Worm (Caenorhabditis elegans) whole organism, L1 larva: ENCODE measurements around the gene pud-3.

Experiments used
- C34B4.2 ChIP-seq: sonication (generic microtip); optimal IDR thresholded peaks from 2 replicates; lab custom pipeline; 2017; ENCODE audit warnings: mild to moderate bottlenecking, missing genetic modification characterization, missing compliant biosample characterization
- F16B12.6 ChIP-seq: fragments of 150-350 bp; optimal IDR thresholded peaks from 2 replicates; lab custom pipeline; 2014; ENCODE audit warnings: missing biosample characterization, missing genetic modification characterization
- Y116A8C.19 ChIP-seq: sonication (generic microtip); optimal IDR thresholded peaks from 2 replicates; lab custom pipeline; 2016; ENCODE audit warnings: missing compliant biosample characterization, missing genetic modification characterization, borderline replicate concordance
- alr-1 ChIP-seq: fragments of 200-800 bp; sonication (Bioruptor generic); optimal IDR thresholded peaks from 2 replicates; lab custom pipeline; 2018; ENCODE audit warnings: borderline replicate concordance, mild to moderate bottlenecking, missing genetic modification characterization, missing compliant biosample characterization
- blmp-1 ChIP-seq: fragments of 150-350 bp; optimal IDR thresholded peaks from 2 replicates; lab custom pipeline; 2014; ENCODE audit warnings: missing biosample characterization, missing genetic modification characterization
- ceh-90 ChIP-seq: sonication (generic microtip); optimal IDR thresholded peaks from 2 replicates; lab custom pipeline; 2016; ENCODE audit warnings: missing genetic modification characterization, missing compliant biosample characterization
- ces-1 ChIP-seq: fragments of 150-350 bp; optimal IDR thresholded peaks from 2 replicates; lab custom pipeline; 2014; ENCODE audit warnings: missing biosample characterization, missing genetic modification reagents, missing genetic modification characterization
- dpl-1 ChIP-seq, 3 experiments: fragments of 150-350 bp in 2 of 3; sonication (generic microtip) in 1 of 3; optimal IDR thresholded peaks; 2 replicates each; lab custom pipeline; 2014 to 2017; ENCODE audit warnings: missing biosample characterization in 3 of 3, missing genetic modification characterization in 3 of 3, missing genetic modification reagents in 3 of 3
- dsc-1 ChIP-seq: sonication (generic microtip); optimal IDR thresholded peaks from 2 replicates; lab custom pipeline; 2016; ENCODE audit warnings: mild to moderate bottlenecking, missing genetic modification characterization, missing compliant biosample characterization
- efl-1 ChIP-seq, 4 experiments: fragments of 150-350 bp; optimal IDR thresholded peaks in 3 of 4; peaks in 1 of 4; 1 replicate in 1 of 4; 2 replicates in 3 of 4; lab custom pipeline; 2014; ENCODE audit warnings: missing biosample characterization in 2 of 4, missing genetic modification characterization in 2 of 4, missing genetic modification reagents in 2 of 4
- elt-3 ChIP-seq, 6 experiments: fragments of 150-350 bp in 1 of 6; sonication (generic microtip); optimal IDR thresholded peaks; 2 replicates each; lab custom pipeline; 2017 to 2018; ENCODE audit warnings: missing biosample characterization in 6 of 6, missing genetic modification characterization in 6 of 6, inconsistent platforms in 1 of 6
- fkh-10 ChIP-seq: sonication (generic microtip); optimal IDR thresholded peaks from 2 replicates; lab custom pipeline; 2017; ENCODE audit warnings: missing biosample characterization, missing genetic modification reagents, missing genetic modification characterization
- fkh-4 ChIP-seq: sonication (generic microtip); optimal IDR thresholded peaks from 2 replicates; lab custom pipeline; 2016; ENCODE audit warnings: missing compliant biosample characterization, missing genetic modification characterization, borderline replicate concordance
- grh-1 ChIP-seq: fragments of 200-800 bp; sonication (Bioruptor generic); IDR thresholded peaks from 2 replicates; pipeline ENCODE4 v1.3.6; 2022; ENCODE audit warnings: missing genetic modification reagents, missing genetic modification characterization, missing compliant biosample characterization
- hlh-17 ChIP-seq: fragments of 200-800 bp; sonication (Bioruptor generic); optimal IDR thresholded peaks from 2 replicates; lab custom pipeline; 2018; ENCODE audit warnings: missing genetic modification characterization, mild to moderate bottlenecking, missing compliant biosample characterization, moderate library complexity, borderline replicate concordance
- hlh-4 ChIP-seq: sonication (generic microtip); optimal IDR thresholded peaks from 2 replicates; lab custom pipeline; 2016; ENCODE audit warnings: mild to moderate bottlenecking, missing genetic modification characterization, missing compliant biosample characterization
- hpl-2 ChIP-seq: fragments of 150-350 bp; optimal IDR thresholded peaks from 2 replicates; lab custom pipeline; 2014; ENCODE audit warnings: missing biosample characterization, missing genetic modification reagents, missing genetic modification characterization
- irx-1 ChIP-seq: sonication (generic microtip); optimal IDR thresholded peaks from 2 replicates; lab custom pipeline; 2016; ENCODE audit warnings: missing genetic modification characterization, missing compliant biosample characterization
- isw-1 ChIP-seq: fragments of 200-800 bp; sonication (Bioruptor generic); IDR thresholded peaks from 2 replicates; pipeline ENCODE4 v1.3.6; 2022; ENCODE audit warnings: missing genetic modification characterization, missing compliant biosample characterization
- jun-1 ChIP-seq: fragments of 150-350 bp; optimal IDR thresholded peaks from 2 replicates; lab custom pipeline; 2014; ENCODE audit warnings: missing biosample characterization, missing genetic modification reagents, missing genetic modification characterization
- lin-14 ChIP-seq: fragments of 200-800 bp; sonication (Bioruptor generic); optimal IDR thresholded peaks from 2 replicates; lab custom pipeline; 2018; ENCODE audit warnings: mild to moderate bottlenecking, missing genetic modification characterization, moderate library complexity, missing compliant biosample characterization
- lin-15B ChIP-seq: fragments of 150-350 bp; sonication (generic microtip); optimal IDR thresholded peaks from 3 replicates; lab custom pipeline; 2014; ENCODE audit warnings: missing biosample characterization, missing genetic modification characterization
- mab-9 ChIP-seq: fragments of 200-800 bp; sonication (Bioruptor generic); IDR thresholded peaks from 2 replicates; pipeline ENCODE4 v1.3.6; 2022; ENCODE audit warnings: missing genetic modification reagents, missing genetic modification characterization, missing compliant biosample characterization
- mef-2 ChIP-seq: fragments of 150-350 bp; optimal IDR thresholded peaks from 2 replicates; lab custom pipeline; 2014; ENCODE audit warnings: missing biosample characterization, missing genetic modification characterization
- nhr-11 ChIP-seq: fragments of 150-350 bp; optimal IDR thresholded peaks from 2 replicates; lab custom pipeline; 2014; ENCODE audit warnings: missing biosample characterization, missing genetic modification characterization
- nhr-28 ChIP-seq: fragments of 150-350 bp; optimal IDR thresholded peaks from 2 replicates; lab custom pipeline; 2014; ENCODE audit warnings: missing biosample characterization, missing genetic modification characterization
- nhr-47 ChIP-seq: sonication (generic microtip); optimal IDR thresholded peaks from 2 replicates; lab custom pipeline; 2016; ENCODE audit warnings: mild to moderate bottlenecking, missing genetic modification characterization, moderate library complexity, missing compliant biosample characterization
- nhr-71 ChIP-seq: sonication (generic microtip); optimal IDR thresholded peaks from 2 replicates; lab custom pipeline; 2016; ENCODE audit warnings: mild to moderate bottlenecking, missing genetic modification characterization, moderate library complexity, missing compliant biosample characterization
- nhr-76 ChIP-seq: sonication (generic microtip); optimal IDR thresholded peaks from 2 replicates; lab custom pipeline; 2017; ENCODE audit warnings: missing biosample characterization, missing genetic modification characterization
- rnt-1 ChIP-seq: sonication (generic microtip); optimal IDR thresholded peaks from 2 replicates; lab custom pipeline; 2016; ENCODE audit warnings: mild to moderate bottlenecking, missing genetic modification characterization, moderate library complexity, missing compliant biosample characterization
- snpc-4 ChIP-seq: fragments of 150-350 bp; optimal IDR thresholded peaks from 2 replicates; lab custom pipeline; 2014; ENCODE audit warnings: missing biosample characterization, missing genetic modification characterization
- unc-130 ChIP-seq: fragments of 150-350 bp; optimal IDR thresholded peaks from 2 replicates; lab custom pipeline; 2017; ENCODE audit warnings: missing biosample characterization, missing genetic modification characterization, inconsistent platforms
- unc-62 ChIP-seq: fragments of 150-350 bp; optimal IDR thresholded peaks from 2 replicates; lab custom pipeline; 2014; ENCODE audit warnings: missing biosample characterization, missing genetic modification reagents, missing genetic modification characterization
- vab-15 ChIP-seq: sonication (generic microtip); optimal IDR thresholded peaks from 2 replicates; lab custom pipeline; 2017; ENCODE audit warnings: missing genotype, mild to moderate bottlenecking, missing genetic modification characterization, missing compliant biosample characterization
- ztf-11 ChIP-seq, 2 experiments: sonication (generic microtip); optimal IDR thresholded peaks; 2 replicates each; lab custom pipeline; 2016 to 2017; ENCODE audit warnings: missing genetic modification characterization in 2 of 2, missing biosample characterization in 1 of 2, missing compliant biosample characterization in 1 of 2

pud-3 gene

DNA sequence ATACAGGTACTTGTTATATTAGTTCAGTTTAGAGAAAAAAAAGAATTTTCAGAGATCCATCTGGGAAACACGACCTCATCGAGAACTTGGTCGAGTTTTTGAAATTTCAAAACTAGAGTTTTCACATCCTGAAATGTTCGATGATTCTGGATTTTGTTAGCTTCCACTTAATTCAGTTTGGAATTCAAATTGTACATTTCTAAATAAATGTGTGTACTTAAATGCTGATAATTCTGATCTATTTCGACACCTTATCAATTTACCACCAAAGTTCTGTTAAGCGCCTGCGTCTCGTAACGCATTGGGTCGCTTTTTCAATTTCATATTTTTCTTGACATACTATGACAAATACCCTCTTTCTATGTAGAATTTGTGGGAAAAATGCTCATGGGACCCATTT, 30.4 kb downstream of the pud-3 start, which contains the start of gene nhr-226:
Gene nhr-226, plus strand, starts transcription at position 301 of the 400 bp plus-strand sequence.
- TF ChIP-seq nhr-76 (no peak), dpl-1 (GFP tag; optimal IDR thresholded peaks at IDR 0.05; lab: Kevin White, UChicago) (no peak), alr-1 (tag; lab: Kevin White, UChicago) (no peak), ces-1 (GFP tag; lab: Kevin White, UChicago) (no peak), elt-3 (tag; optimal IDR thresholded peaks at IDR 0.05; lab: Kevin White, UChicago) (no peak), hlh-4 (tag; lab: Kevin White, UChicago) (no peak), snpc-4 (tag; lab: Kevin White, UChicago) (no peak), nhr-11 (tag; lab: Kevin White, UChicago) (no peak), lin-15B (tag; lab: Kevin White, UChicago) (no peak), fkh-4 (tag; lab: Kevin White, UChicago) (no peak), lin-14 (GFP tag; lab: Kevin White, UChicago) (no peak), fkh-10 (no peak)

DNA sequence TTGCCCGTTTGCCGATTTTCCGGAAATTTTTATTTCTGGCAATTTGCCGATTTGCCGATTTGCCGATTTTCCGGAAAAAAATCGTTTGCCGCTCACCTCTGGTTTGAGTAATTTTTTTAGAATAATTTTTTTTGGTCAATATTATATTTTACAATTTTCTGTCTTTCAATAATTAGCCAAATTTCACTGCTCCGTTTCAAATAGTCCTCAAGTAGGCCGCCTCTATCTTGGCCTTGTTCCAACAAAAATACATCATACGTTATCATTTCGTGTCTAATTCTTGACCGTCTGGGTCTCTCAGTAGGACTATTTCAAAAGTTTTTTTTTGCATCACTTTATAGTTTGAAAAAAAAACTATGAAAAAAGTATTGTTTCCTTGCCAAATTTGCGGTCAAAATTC, 32.7 kb downstream of the pud-3 start, which contains the start of gene nhr-115:
Gene nhr-115, plus strand, starts transcription at position 301 of the 400 bp plus-strand sequence.
- TF ChIP-seq fkh-10 (no peak), jun-1 (no peak), nhr-47 (tag; lab: Kevin White, UChicago) (no peak), blmp-1 (tag; lab: Kevin White, UChicago) (no peak), dsc-1 (tag; lab: Kevin White, UChicago) (no peak), nhr-76 (no peak), F16B12.6 (no peak), irx-1 (tag; lab: Kevin White, UChicago) (no peak), Y116A8C.19 (tag; lab: Kevin White, UChicago) (no peak), unc-62 (no peak), rnt-1 (tag; lab: Kevin White, UChicago) (no peak), C34B4.2 (tag; lab: Kevin White, UChicago) (no peak), unc-130 (tag; lab: Kevin White, UChicago) (no peak)

DNA sequence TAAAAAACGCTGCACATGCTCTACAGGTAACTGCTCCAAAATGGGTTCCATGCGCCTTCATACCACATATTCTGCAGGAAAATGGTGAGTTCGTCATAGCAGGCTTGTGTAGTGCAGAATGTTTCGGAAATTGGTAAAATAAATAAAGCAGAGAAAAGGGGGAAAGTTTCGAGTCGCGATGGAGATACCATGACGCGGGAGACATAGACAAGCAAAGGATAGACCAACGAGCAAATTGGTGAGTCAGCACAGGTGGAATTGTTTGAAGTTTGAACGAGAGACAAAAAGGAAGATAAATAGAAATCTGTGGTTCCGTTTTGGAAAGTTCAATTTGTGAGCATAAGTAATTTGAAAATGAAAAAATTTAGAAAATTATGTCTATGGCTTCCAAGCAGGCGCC, 34.6 kb downstream of the pud-3 start, which contains the start of gene nhr-225:
Gene nhr-225, minus strand, starts transcription at position 146 of the 400 bp plus-strand sequence.
- TF ChIP-seq hpl-2 (no peak), alr-1 (tag; lab: Kevin White, UChicago) (no peak), jun-1 (no peak), dsc-1 (tag; lab: Kevin White, UChicago) (no peak), isw-1 (no peak), mab-9 (GFP tag; lab: Robert Waterston, UW) (no peak), hlh-17 (no peak), ztf-11 (tag; optimal IDR thresholded peaks at IDR 0.05; lab: Kevin White, UChicago) (no peak), mef-2 (tag; lab: Kevin White, UChicago) (no peak), nhr-71 (no peak), C34B4.2 (tag; lab: Kevin White, UChicago) (no peak)

DNA sequence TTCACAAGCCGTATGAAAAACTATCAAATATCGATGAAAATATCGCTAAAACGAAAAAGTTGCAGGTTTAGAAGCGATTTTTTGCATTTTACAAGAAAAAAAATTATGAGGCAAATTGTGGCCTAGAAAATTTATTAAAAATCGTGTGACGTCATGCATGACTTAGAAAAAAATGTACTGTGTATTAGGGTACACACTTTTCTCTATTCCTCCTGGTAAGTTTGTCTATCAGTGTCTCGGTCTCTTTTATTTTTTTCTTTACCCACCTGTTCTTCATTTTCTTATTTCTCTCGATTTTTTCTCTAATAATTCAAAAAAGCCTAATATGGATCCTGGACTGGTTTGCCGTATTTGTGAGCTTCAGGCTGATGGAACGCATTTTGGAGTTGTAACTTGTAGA, 39.8 kb downstream of the pud-3 start, which contains the start of gene nhr-227:
Gene nhr-227, plus strand, starts transcription at position 326 of the 400 bp plus-strand sequence.
- TF ChIP-seq hpl-2 (no peak), nhr-28 (tag; lab: Kevin White, UChicago) (no peak), vab-15 (tag; lab: Kevin White, UChicago) (no peak), ceh-90 (tag; lab: Kevin White, UChicago) (no peak), grh-1 (GFP tag; lab: Robert Waterston, UW) (no peak), efl-1 (optimal IDR thresholded peaks at IDR 0.05; lab: Kevin White, UChicago) (no peak), efl-1 (GFP tag; optimal IDR thresholded peaks at IDR 0.05 in 1 of 2; lab: Kevin White, UChicago) (peak in 1 of 2 experiments; percentile 89), alr-1 (tag; lab: Kevin White, UChicago) (no peak), C34B4.2 (tag; lab: Kevin White, UChicago) (no peak), Y116A8C.19 (tag; lab: Kevin White, UChicago) (no peak)
- TF ChIP-seq, all 84 proteins: peak for 1
